Worm (Caenorhabditis elegans) whole organism, L3 larva: Measurements from ENCODE around the gene F27D9.7.
A peak's percentile ranks its signal among the peaks of the same experiment; 100 is the strongest.
"Not testable (repeated sequence)": the region's sequence is repeated elsewhere in the genome, so short reads cannot be mapped to it uniquely, and the experiment has no call there.

Experiments
- ZK546.5 ChIP-seq: sonication (generic microtip); optimal IDR thresholded peaks from 2 replicates; lab custom pipeline; 2017; ENCODE audit warnings: missing biosample characterization, missing genetic modification characterization
- aly-2 ChIP-seq: fragments of 150-350 bp; optimal IDR thresholded peaks from 2 replicates; lab custom pipeline; 2014; ENCODE audit warnings: missing biosample characterization, missing genetic modification characterization
- ceh-28 ChIP-seq: fragments of 150-350 bp; optimal IDR thresholded peaks from 2 replicates; lab custom pipeline; 2014; ENCODE audit warnings: missing biosample characterization, missing genetic modification reagents, missing genetic modification characterization
- ceh-82 ChIP-seq: fragments of 150-350 bp; optimal IDR thresholded peaks from 2 replicates; lab custom pipeline; 2014; ENCODE audit warnings: missing biosample characterization, missing genetic modification characterization
- ceh-9 ChIP-seq: sonication (generic microtip); optimal IDR thresholded peaks from 2 replicates; lab custom pipeline; 2018; ENCODE audit warnings: missing biosample characterization, missing genetic modification characterization
- daf-12 ChIP-seq: fragments of 150-350 bp; optimal IDR thresholded peaks from 2 replicates; lab custom pipeline; 2014; ENCODE audit warnings: missing biosample characterization, missing genetic modification reagents, missing genetic modification characterization
- egl-27 ChIP-seq: sonication (generic microtip); optimal IDR thresholded peaks from 4 replicates; lab custom pipeline; 2017; ENCODE audit warnings: missing biosample characterization, missing genetic modification reagents, missing genetic modification characterization
- egl-5 ChIP-seq: fragments of 150-350 bp; optimal IDR thresholded peaks from 2 replicates; lab custom pipeline; 2017; ENCODE audit warnings: missing biosample characterization, missing genetic modification reagents, missing genetic modification characterization, inconsistent platforms
- elt-1 ChIP-seq: fragments of 150-350 bp; optimal IDR thresholded peaks from 2 replicates; lab custom pipeline; 2014; ENCODE audit warnings: missing biosample characterization, missing genetic modification characterization
- elt-2 ChIP-seq: sonication (generic microtip); optimal IDR thresholded peaks from 2 replicates; lab custom pipeline; 2016; ENCODE audit warnings: missing genetic modification reagents, mild to moderate bottlenecking, missing genetic modification characterization, missing compliant biosample characterization
- fkh-10 ChIP-seq: sonication (generic microtip); optimal IDR thresholded peaks from 2 replicates; lab custom pipeline; 2017; ENCODE audit warnings: missing biosample characterization, missing genetic modification reagents, missing genetic modification characterization
- hmg-11 ChIP-seq: sonication (generic microtip); optimal IDR thresholded peaks from 2 replicates; lab custom pipeline; 2016; ENCODE audit warnings: missing genetic modification characterization, missing compliant biosample characterization
- jun-1 ChIP-seq: fragments of 150-350 bp; optimal IDR thresholded peaks from 2 replicates; lab custom pipeline; 2014; ENCODE audit warnings: missing biosample characterization, missing genetic modification reagents, missing genetic modification characterization
- lin-15B ChIP-seq: fragments of 150-350 bp; optimal IDR thresholded peaks from 2 replicates; lab custom pipeline; 2014; ENCODE audit warnings: missing biosample characterization, missing genetic modification characterization
- mdl-1 ChIP-seq: fragments of 150-350 bp; optimal IDR thresholded peaks from 2 replicates; lab custom pipeline; 2014; ENCODE audit warnings: missing biosample characterization, missing genetic modification characterization
- nfya-1 ChIP-seq: sonication (generic microtip); optimal IDR thresholded peaks from 2 replicates; lab custom pipeline; 2017; ENCODE audit warnings: missing genetic modification characterization, mild to moderate bottlenecking, missing compliant biosample characterization, antibody characterized with exemption, moderate library complexity; ENCODE audit not compliant: insufficient read depth
- nhr-11 ChIP-seq: fragments of 150-350 bp; optimal IDR thresholded peaks from 2 replicates; lab custom pipeline; 2014; ENCODE audit warnings: missing biosample characterization, missing genetic modification characterization
- nhr-23 ChIP-seq: fragments of 150-350 bp; optimal IDR thresholded peaks from 2 replicates; lab custom pipeline; 2014; ENCODE audit warnings: missing biosample characterization, missing genetic modification reagents, missing genetic modification characterization
- nhr-237 ChIP-seq: fragments of 150-350 bp; optimal IDR thresholded peaks from 2 replicates; lab custom pipeline; 2014; ENCODE audit warnings: missing biosample characterization, missing genetic modification characterization
- nhr-25 ChIP-seq: sonication (generic microtip); optimal IDR thresholded peaks from 2 replicates; lab custom pipeline; 2017; ENCODE audit warnings: missing biosample characterization, missing genetic modification characterization
- nhr-43 ChIP-seq: sonication (generic microtip); optimal IDR thresholded peaks from 2 replicates; lab custom pipeline; 2016; ENCODE audit warnings: mild to moderate bottlenecking, missing genetic modification characterization, missing compliant biosample characterization; ENCODE audit not compliant: poor library complexity, severe bottlenecking
- nhr-67 ChIP-seq: fragments of 150-350 bp; optimal IDR thresholded peaks from 2 replicates; lab custom pipeline; 2014; ENCODE audit warnings: missing biosample characterization, missing genetic modification characterization
- nhr-76 ChIP-seq: fragments of 150-350 bp; sonication (generic microtip); optimal IDR thresholded peaks from 5 replicates; lab custom pipeline; 2014; ENCODE audit warnings: missing biosample characterization, missing genetic modification characterization
- nhr-77 ChIP-seq: fragments of 150-350 bp; optimal IDR thresholded peaks from 2 replicates; lab custom pipeline; 2014; ENCODE audit warnings: missing biosample characterization, missing genetic modification characterization
- pha-4 ChIP-seq: fragments of 150-350 bp; optimal IDR thresholded peaks from 2 replicates; lab custom pipeline; 2014; ENCODE audit warnings: missing biosample characterization, missing genetic modification reagents, missing genetic modification characterization
- pqm-1 ChIP-seq: fragments of 150-350 bp; optimal IDR thresholded peaks from 2 replicates; lab custom pipeline; 2017; ENCODE audit warnings: missing biosample characterization, missing genetic modification characterization, inconsistent platforms
- sea-2 ChIP-seq: fragments of 150-350 bp; sonication (generic microtip); optimal IDR thresholded peaks from 4 replicates; lab custom pipeline; 2014; ENCODE audit warnings: missing biosample characterization, missing genetic modification reagents, missing genetic modification characterization
- skn-1 ChIP-seq: fragments of 150-350 bp; optimal IDR thresholded peaks from 2 replicates; lab custom pipeline; 2014; ENCODE audit warnings: missing biosample characterization, missing genetic modification characterization
- snpc-4 ChIP-seq: fragments of 150-350 bp; optimal IDR thresholded peaks from 2 replicates; lab custom pipeline; 2014; ENCODE audit warnings: missing biosample characterization, missing genetic modification characterization
- unc-39 ChIP-seq: sonication (generic microtip); optimal IDR thresholded peaks from 4 replicates; lab custom pipeline; 2017; ENCODE audit warnings: missing biosample characterization, missing genetic modification characterization
- ztf-11 ChIP-seq: fragments of 150-350 bp; optimal IDR thresholded peaks from 2 replicates; lab custom pipeline; 2014; ENCODE audit warnings: missing biosample characterization, missing genetic modification characterization

Gene F27D9.7

ce11 chrX:7674871-7675270, 4.3 kb upstream of the F27D9.7 start:
- TF ChIP-seq nhr-77 (tag; lab: Kevin White, UChicago) (no peak), snpc-4 (tag; lab: Kevin White, UChicago) (no peak), egl-27 (tag; lab: Kevin White, UChicago) (no peak), skn-1 (tag; lab: Kevin White, UChicago) (no peak), ZK546.5 (tag; lab: Kevin White, UChicago) (no peak), jun-1 (tag; lab: Kevin White, UChicago) (no peak), aly-2 (no peak), lin-15B (tag; lab: Kevin White, UChicago) (no peak), nhr-76 (tag; lab: Kevin White, UChicago) (no peak), ceh-82 (tag; lab: Kevin White, UChicago) (no peak), pqm-1 (tag; lab: Kevin White, UChicago) (no peak)

ce11 chrX:7672693-7673092, 2.1 kb upstream of the F27D9.7 start, which contains the start of gene F27D9.2:
Gene F27D9.2 (plus strand): TSS chrX:7672993.
- no peak for TF ChIP-seq nhr-23 (tag; lab: Kevin White, UChicago)
- no peak for TF ChIP-seq nhr-76 (tag; lab: Kevin White, UChicago)
- no peak for TF ChIP-seq ceh-28 (tag; lab: Kevin White, UChicago)
- no peak for TF ChIP-seq pha-4 (tag; lab: Kevin White, UChicago)
- TF ChIP-seq nhr-67 (tag; lab: Kevin White, UChicago): no peak
- no peak for TF ChIP-seq ztf-11 (tag; lab: Kevin White, UChicago)
- no peak for TF ChIP-seq hmg-11
- no peak for TF ChIP-seq nhr-11 (tag; lab: Kevin White, UChicago)
- TF ChIP-seq ceh-9: no peak
- no peak for TF ChIP-seq lin-15B (tag; lab: Kevin White, UChicago)
- TF ChIP-seq elt-1 (tag; lab: Kevin White, UChicago): no peak
- no peak for TF ChIP-seq nhr-237 (tag; lab: Kevin White, UChicago)
- TF ChIP-seq sea-2 (GFP tag; lab: Kevin White, UChicago): no peak
- no peak for TF ChIP-seq nfya-1 (tag; lab: Kevin White, UChicago)
- no peak for TF ChIP-seq skn-1 (tag; lab: Kevin White, UChicago)

ce11 chrX:7667394-7668089, 3.0 kb downstream of the F27D9.7 start, which contains the start of gene F27D9.13:
Gene F27D9.13 (minus strand): TSS chrX:7667444.
- TF ChIP-seq pqm-1 (tag; lab: Kevin White, UChicago): peak; percentile 67
- TF ChIP-seq nhr-237 (tag; lab: Kevin White, UChicago): no peak
- TF ChIP-seq unc-39: no peak
- TF ChIP-seq elt-2: peak; percentile 57

ce11 chrX:7665401-7665800, 5.2 kb downstream of the F27D9.7 start:
- TF ChIP-seq nhr-23 (tag; lab: Kevin White, UChicago) (peak; percentile 62), fkh-10 (GFP tag; lab: Kevin White, UChicago) (no peak), pha-4 (tag; lab: Kevin White, UChicago) (no peak)

ce11 chrX:7664819-7665218, 5.7 kb downstream of the F27D9.7 start, which contains the start of gene dhs-29:
Gene dhs-29 (minus strand): TSS chrX:7664919.
- not testable (repeated sequence) for TF ChIP-seq sea-2 (GFP tag; lab: Kevin White, UChicago); nfya-1 (tag; lab: Kevin White, UChicago); egl-5

- peak; percentile 64 for TF ChIP-seq nhr-25 (tag; lab: Kevin White, UChicago)
- TF ChIP-seq daf-12 (tag; lab: Kevin White, UChicago): no peak
Observed at ce11 chrX:7664419-7664818, 6.1 kb downstream of the F27D9.7 start.

ce11 chrX:7662532-7662931, 8.0 kb downstream of the F27D9.7 start:
- peak; percentile 19 for TF ChIP-seq elt-1 (tag; lab: Kevin White, UChicago)
- no peak for TF ChIP-seq nhr-43 (tag; lab: Kevin White, UChicago)
- TF ChIP-seq nhr-23 (tag; lab: Kevin White, UChicago): peak; percentile 54
- TF ChIP-seq ceh-28 (tag; lab: Kevin White, UChicago): peak; percentile 56
- no peak for TF ChIP-seq mdl-1
- TF ChIP-seq nhr-25 (tag; lab: Kevin White, UChicago): peak; percentile 12
- no peak for TF ChIP-seq nhr-77 (tag; lab: Kevin White, UChicago)
